Worm (Caenorhabditis elegans): ENCODE measurements around the gene mtq-2.

DNA sequence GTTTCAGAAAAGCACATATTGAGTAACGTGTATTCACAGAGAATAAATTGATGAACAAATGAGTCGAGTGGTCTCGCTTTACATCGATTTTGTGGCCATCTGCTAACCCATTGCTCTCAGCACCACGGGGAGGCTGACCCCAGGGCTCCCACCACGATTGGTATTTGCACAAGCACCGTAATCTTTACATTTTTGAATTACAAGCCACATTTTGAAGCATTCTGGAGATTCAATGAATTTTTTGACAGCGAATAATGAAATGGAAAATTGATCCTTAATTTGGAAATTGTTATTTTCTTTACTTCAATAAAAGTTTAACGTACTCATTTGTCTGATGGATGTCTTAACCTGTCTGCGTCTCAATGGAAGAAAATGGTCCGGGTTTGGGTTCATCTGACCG, 43.7 kb downstream of the mtq-2 start, which contains the start of gene C40A11.6:
- TF ChIP-seq isw-1 (GFP tag; IDR thresholded peaks at IDR 0.05) = no peak
- TF ChIP-seq unc-62 (GFP tag; optimal IDR thresholded peaks at IDR 0.05) = no peak
- no peak for TF ChIP-seq unc-130 (tag; optimal IDR thresholded peaks at IDR 0.05)
- no peak for TF ChIP-seq aly-2 (tag; optimal IDR thresholded peaks at IDR 0.05)
- TF ChIP-seq dpl-1 (GFP tag; optimal IDR thresholded peaks at IDR 0.05) = no peak
- no peak for TF ChIP-seq elt-3 (tag; optimal IDR thresholded peaks at IDR 0.05)

All from whole organism, L1 larva.